Worm (Caenorhabditis elegans) whole organism, early embryonic: ENCODE results near the gene cest-17.

ENCODE experiments used
- B0310.2 ChIP-seq: sonication (generic microtip); optimal IDR thresholded peaks from 2 replicates; lab custom pipeline; 2016; ENCODE audit warnings: mild to moderate bottlenecking, missing genetic modification characterization, missing compliant biosample characterization
- F13C5.2 ChIP-seq: sonication (generic microtip); optimal IDR thresholded peaks from 2 replicates; lab custom pipeline; 2017; ENCODE audit warnings: mild to moderate bottlenecking, missing genetic modification characterization, inconsistent platforms, missing compliant biosample characterization
- aly-1 ChIP-seq: sonication (generic microtip); optimal IDR thresholded peaks from 2 replicates; lab custom pipeline; 2016; ENCODE audit warnings: missing genetic modification characterization, missing compliant biosample characterization
- ama-1 ChIP-seq: fragments of 150-350 bp; optimal IDR thresholded peaks from 2 replicates; lab custom pipeline; 2014
- ceh-13 ChIP-seq: fragments of 200-800 bp; sonication (Bioruptor generic); optimal IDR thresholded peaks from 2 replicates; lab custom pipeline; 2018; ENCODE audit warnings: mild to moderate bottlenecking, missing genetic modification characterization, missing compliant biosample characterization
- ceh-36 ChIP-seq: sonication (generic microtip); optimal IDR thresholded peaks from 2 replicates; lab custom pipeline; 2016; ENCODE audit warnings: missing genetic modification characterization, inconsistent platforms, missing compliant biosample characterization
- ets-7 ChIP-seq: sonication (generic microtip); optimal IDR thresholded peaks from 2 replicates; lab custom pipeline; 2016; ENCODE audit warnings: missing genotype, missing genetic modification characterization, missing compliant biosample characterization
- flt-1 ChIP-seq: fragments of 200-800 bp; sonication (Bioruptor generic); IDR thresholded peaks from 2 replicates; pipeline ENCODE4 v1.3.6; 2022; ENCODE audit warnings: missing genetic modification characterization, missing compliant biosample characterization
- hmbx-1 ChIP-seq: sonication (generic microtip); optimal IDR thresholded peaks from 2 replicates; lab custom pipeline; 2016; ENCODE audit warnings: mild to moderate bottlenecking, missing genetic modification characterization, missing compliant biosample characterization
- hmg-4 ChIP-seq: fragments of 200-800 bp; sonication (Bioruptor generic); optimal IDR thresholded peaks from 2 replicates; lab custom pipeline; 2018; ENCODE audit warnings: mild to moderate bottlenecking, missing genetic modification characterization, missing compliant biosample characterization
- hnd-1 ChIP-seq: sonication (generic microtip); optimal IDR thresholded peaks from 2 replicates; lab custom pipeline; 2016; ENCODE audit warnings: missing genetic modification characterization, missing compliant biosample characterization
- pes-1 ChIP-seq: fragments of 200-800 bp; sonication (Bioruptor generic); IDR thresholded peaks from 2 replicates; pipeline ENCODE4 v1.3.6; 2022; ENCODE audit warnings: missing genetic modification reagents, missing genetic modification characterization, missing compliant biosample characterization
- scrt-1 ChIP-seq: fragments of 200-800 bp; sonication (Bioruptor generic); IDR thresholded peaks from 2 replicates; pipeline ENCODE4 v1.3.6; 2022; ENCODE audit warnings: missing genetic modification characterization, missing compliant biosample characterization
- sea-1 ChIP-seq: fragments of 200-800 bp; sonication (Bioruptor generic); conservative IDR thresholded peaks from 2 replicates; pipeline ENCODE4 v1.3.6; 2022; ENCODE audit warnings: missing genetic modification characterization, missing compliant biosample characterization
- tbx-11 ChIP-seq: fragments of 200-800 bp; sonication (Bioruptor generic); IDR thresholded peaks from 2 replicates; pipeline ENCODE4 v1.3.6; 2022; ENCODE audit warnings: missing genetic modification characterization, missing compliant biosample characterization
- tbx-37 ChIP-seq: fragments of 200-800 bp; sonication (Bioruptor generic); conservative IDR thresholded peaks from 2 replicates; pipeline ENCODE4 v1.3.6; 2022; ENCODE audit warnings: missing genetic modification reagents, missing genetic modification characterization, missing compliant biosample characterization
- tra-4 ChIP-seq: sonication (generic microtip); optimal IDR thresholded peaks from 2 replicates; lab custom pipeline; 2017; ENCODE audit warnings: missing genetic modification characterization, missing compliant biosample characterization

The cest-17 gene

DNA sequence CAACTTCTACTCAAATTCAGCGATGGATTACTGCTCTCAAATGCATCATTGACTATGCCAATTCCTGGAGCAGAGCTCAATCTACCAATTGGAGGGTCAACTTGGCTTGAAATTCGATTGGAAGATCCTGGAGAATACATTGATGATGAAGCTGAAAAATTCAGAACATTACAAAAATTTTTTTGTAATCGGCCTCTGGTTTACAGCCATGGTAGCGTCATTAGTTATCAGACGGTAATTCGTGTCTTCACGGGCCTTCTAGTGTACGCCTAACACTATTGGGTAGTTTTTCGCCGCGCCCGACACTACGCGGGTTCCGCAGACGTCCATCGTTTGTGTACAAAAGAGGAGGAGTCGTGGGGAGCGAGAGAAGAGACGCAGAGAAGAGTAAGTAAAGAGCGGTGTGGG is 25.6 kb downstream of the cest-17 start:
- peak; percentile 57 for TF ChIP-seq F13C5.2
- peak; percentile 73 for TF ChIP-seq ama-1 (lab: Kevin White, UChicago)
- no peak for TF ChIP-seq sea-1 (GFP tag; lab: Robert Waterston, UW)
- TF ChIP-seq hmg-4 (GFP tag; lab: Kevin White, UChicago), result peak; percentile 23
- no peak for TF ChIP-seq scrt-1 (GFP tag; lab: Robert Waterston, UW)
- peak; percentile 30; the same call in 1 of the 2 replicates for TF ChIP-seq tbx-11 (GFP tag; lab: Robert Waterston, UW)
- TF ChIP-seq aly-1 (tag; lab: Kevin White, UChicago), result peak; percentile 8

DNA sequence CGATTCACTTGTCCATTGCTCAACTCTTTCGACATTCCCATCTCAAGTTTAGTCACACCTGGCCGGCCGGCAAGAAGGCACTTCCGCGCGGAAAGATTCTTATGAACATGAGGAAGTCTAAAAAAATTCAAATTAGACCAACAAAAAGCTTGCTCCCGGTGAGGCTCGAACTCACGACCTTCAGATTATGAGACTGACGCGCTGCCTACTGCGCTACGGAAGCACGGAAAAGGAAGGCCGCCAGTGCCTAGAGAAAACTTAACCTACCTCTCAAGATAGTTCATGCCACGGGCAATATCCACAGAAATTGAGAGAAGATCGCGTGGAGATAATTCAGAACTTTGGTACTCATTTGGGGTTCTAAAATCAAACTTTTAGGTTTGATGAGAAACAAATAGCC is 26.9 kb downstream of the cest-17 start:
- no peak for TF ChIP-seq pes-1 (GFP tag; lab: Robert Waterston, UW)
- TF ChIP-seq hmg-4 (GFP tag; lab: Kevin White, UChicago), result peak; percentile 19
- no peak for TF ChIP-seq hmbx-1 (tag; lab: Kevin White, UChicago)
- 0 out of 2 replicates have a peak, but pooled peaks have one; percentile 44 for TF ChIP-seq flt-1 (GFP tag; lab: Robert Waterston, UW)
- no peak for TF ChIP-seq aly-1 (tag; lab: Kevin White, UChicago)
- peak; percentile 60; the same call in 1 of the 2 replicates for TF ChIP-seq scrt-1 (GFP tag; lab: Robert Waterston, UW)
- 0 out of 2 replicates have a peak, but pooled peaks have one; percentile 22 for TF ChIP-seq tbx-37 (GFP tag; lab: Robert Waterston, UW)
- no peak for TF ChIP-seq hnd-1 (tag; lab: Kevin White, UChicago)

DNA sequence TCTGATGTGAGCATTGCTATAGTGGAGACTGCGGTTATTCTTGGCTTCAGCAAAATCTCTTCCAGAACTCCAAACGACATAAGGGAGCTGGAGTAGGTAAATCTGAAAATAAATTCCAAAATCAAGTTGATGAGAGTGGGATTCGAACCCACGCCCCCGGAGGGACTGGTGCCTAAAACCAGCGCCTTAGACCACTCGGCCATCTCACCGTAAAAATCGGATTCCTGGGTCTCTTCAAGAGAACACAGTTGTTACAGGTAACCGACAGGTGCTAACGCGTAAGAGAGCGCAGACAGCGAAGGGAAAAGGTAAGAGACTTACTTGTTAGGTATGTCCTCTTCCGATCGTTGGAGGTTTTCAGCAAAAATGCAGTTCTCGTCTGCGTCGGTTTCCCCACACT is 32.2 kb downstream of the cest-17 start:
- TF ChIP-seq scrt-1 (GFP tag; lab: Robert Waterston, UW) (peak; percentile 63; the same call in 1 of the 2 replicates), ceh-36 (tag; lab: Kevin White, UChicago) (no peak), ceh-13 (GFP tag; lab: Kevin White, UChicago) (peak; percentile 22), ama-1 (lab: Kevin White, UChicago) (no peak), tbx-11 (GFP tag; lab: Robert Waterston, UW) (0 out of 2 replicates have a peak, but pooled peaks have one; percentile 48), tra-4 (tag; lab: Kevin White, UChicago) (peak; percentile 27), aly-1 (tag; lab: Kevin White, UChicago) (peak; percentile 30), sea-1 (GFP tag; lab: Robert Waterston, UW) (peak; percentile 68; the same call in 1 of the 2 replicates), hnd-1 (tag; lab: Kevin White, UChicago) (peak; percentile 3), hmg-4 (GFP tag; lab: Kevin White, UChicago) (no peak)

DNA sequence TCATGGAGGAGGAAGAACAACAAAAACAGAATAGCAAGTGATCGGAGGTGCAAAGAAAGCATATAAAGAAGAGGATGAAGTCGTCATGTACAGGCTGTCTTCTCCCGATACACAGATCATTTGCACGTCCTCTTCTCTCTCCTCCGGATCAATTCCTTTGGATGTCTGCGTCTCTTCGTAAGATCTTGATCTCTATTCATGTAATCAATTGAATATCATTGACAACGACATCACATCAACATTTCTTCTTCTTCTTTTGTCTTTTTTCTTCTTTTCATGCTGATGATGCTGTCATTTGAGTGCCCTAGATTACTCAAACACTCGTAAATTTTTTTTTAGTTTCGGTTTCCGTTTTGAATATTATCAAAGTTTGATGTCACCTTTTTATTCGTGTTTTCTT is 35.2 kb downstream of the cest-17 start, which contains the start of gene rol-3:
TSS of gene rol-3 (minus strand) at position 120 of the 400 bp plus-strand sequence.
- no peak for TF ChIP-seq tbx-11 (GFP tag; lab: Robert Waterston, UW)
- TF ChIP-seq B0310.2 (tag; lab: Kevin White, UChicago), result no peak
- TF ChIP-seq ceh-36 (tag; lab: Kevin White, UChicago), result no peak
- no peak for TF ChIP-seq tra-4 (tag; lab: Kevin White, UChicago)
- TF ChIP-seq hmbx-1 (tag; lab: Kevin White, UChicago), result no peak
- no peak for TF ChIP-seq sea-1 (GFP tag; lab: Robert Waterston, UW)
- TF ChIP-seq pes-1 (GFP tag; lab: Robert Waterston, UW), result no peak
- TF ChIP-seq ets-7 (tag; lab: Kevin White, UChicago), result no peak
- no peak for TF ChIP-seq hmg-4 (GFP tag; lab: Kevin White, UChicago)
- TF ChIP-seq hnd-1 (tag; lab: Kevin White, UChicago), result no peak
- no peak for TF ChIP-seq ceh-13 (GFP tag; lab: Kevin White, UChicago)
- no peak for TF ChIP-seq F13C5.2
- no peak for TF ChIP-seq scrt-1 (GFP tag; lab: Robert Waterston, UW)
- no peak for TF ChIP-seq flt-1 (GFP tag; lab: Robert Waterston, UW)

DNA sequence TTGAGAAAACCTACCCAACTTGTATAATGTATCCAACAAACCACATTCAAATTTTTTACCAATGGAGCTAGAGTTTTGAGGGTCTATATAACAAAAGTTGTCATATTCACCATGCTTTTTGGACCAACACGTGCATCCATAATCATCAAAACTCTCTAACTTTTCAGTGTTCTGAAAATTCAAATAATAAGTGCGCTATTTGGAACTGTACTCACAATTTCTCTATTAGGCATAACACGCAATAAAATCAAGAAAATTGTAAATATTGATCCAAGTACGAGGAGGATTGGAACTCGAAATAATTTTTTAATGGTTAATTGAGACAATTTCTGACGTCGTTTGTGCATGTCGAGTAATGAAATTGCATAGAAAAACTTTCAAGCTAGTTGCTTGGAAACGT is 36.8 kb downstream of the cest-17 start, which contains the start of gene C16D9.3:
TSS of gene C16D9.3 (minus strand) at position 101 of the 400 bp plus-strand sequence.
- TF ChIP-seq F13C5.2 (no peak), hnd-1 (tag; lab: Kevin White, UChicago) (no peak), ceh-36 (tag; lab: Kevin White, UChicago) (no peak), tra-4 (tag; lab: Kevin White, UChicago) (no peak), tbx-37 (GFP tag; lab: Robert Waterston, UW) (no peak), tbx-11 (GFP tag; lab: Robert Waterston, UW) (no peak), aly-1 (tag; lab: Kevin White, UChicago) (no peak), ets-7 (tag; lab: Kevin White, UChicago) (no peak), ceh-13 (GFP tag; lab: Kevin White, UChicago) (no peak)

DNA sequence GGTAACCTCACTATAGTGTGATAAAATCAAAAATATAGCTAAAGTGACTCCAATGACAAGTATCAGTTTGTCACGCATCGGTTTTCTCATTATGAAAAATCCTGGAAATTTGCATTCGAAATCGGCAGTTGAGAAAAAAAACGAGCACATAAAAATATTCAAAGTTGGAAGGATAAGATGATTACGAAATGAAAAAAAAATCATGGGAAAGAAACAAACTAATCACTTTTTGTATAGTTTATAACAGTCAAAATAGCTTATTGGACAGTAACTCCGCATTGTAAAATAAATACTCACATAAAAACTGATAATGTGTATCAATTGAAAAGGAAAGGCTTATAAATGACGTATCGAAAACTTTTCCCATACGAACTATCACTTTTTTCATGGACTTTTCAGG is 39.7 kb downstream of the cest-17 start, which contains the start of gene C16D9.4:
TSS of gene C16D9.4 (minus strand) at position 101 of the 400 bp plus-strand sequence.
- TF ChIP-seq aly-1 (tag; lab: Kevin White, UChicago) (no peak), hmbx-1 (tag; lab: Kevin White, UChicago) (no peak), sea-1 (GFP tag; lab: Robert Waterston, UW) (no peak), flt-1 (GFP tag; lab: Robert Waterston, UW) (no peak), tbx-11 (GFP tag; lab: Robert Waterston, UW) (no peak), hmg-4 (GFP tag; lab: Kevin White, UChicago) (no peak), scrt-1 (GFP tag; lab: Robert Waterston, UW) (no peak), ets-7 (tag; lab: Kevin White, UChicago) (no peak), ama-1 (lab: Kevin White, UChicago) (no peak), hnd-1 (tag; lab: Kevin White, UChicago) (no peak), pes-1 (GFP tag; lab: Robert Waterston, UW) (no peak), tbx-37 (GFP tag; lab: Robert Waterston, UW) (no peak), ceh-36 (tag; lab: Kevin White, UChicago) (no peak), F13C5.2 (no peak), B0310.2 (tag; lab: Kevin White, UChicago) (no peak), ceh-13 (GFP tag; lab: Kevin White, UChicago) (no peak), tra-4 (tag; lab: Kevin White, UChicago) (no peak)

DNA sequence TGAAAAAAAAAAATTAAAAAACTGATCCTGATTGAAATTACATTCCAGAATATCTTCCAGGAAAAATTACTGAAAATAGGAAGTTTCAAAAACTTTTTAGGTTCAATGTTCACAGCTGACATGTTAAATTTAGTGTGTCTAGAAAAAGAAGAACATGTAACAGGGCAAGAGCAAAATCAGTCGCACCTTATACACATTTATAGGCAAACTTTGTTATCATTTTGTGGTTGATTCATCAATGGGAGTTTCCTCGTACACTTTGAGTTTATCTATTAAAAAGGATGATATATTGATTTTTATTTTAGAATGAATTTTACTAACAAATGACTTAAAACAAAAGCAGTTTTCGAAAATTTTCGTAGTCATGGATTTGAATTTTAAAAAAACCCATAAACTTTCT is 40.1 kb downstream of the cest-17 start:
- TF ChIP-seq tra-4 (tag; lab: Kevin White, UChicago) (no peak), tbx-11 (GFP tag; lab: Robert Waterston, UW) (no peak), sea-1 (GFP tag; lab: Robert Waterston, UW) (no peak), pes-1 (GFP tag; lab: Robert Waterston, UW) (no peak), ets-7 (tag; lab: Kevin White, UChicago) (no peak), F13C5.2 (no peak), tbx-37 (GFP tag; lab: Robert Waterston, UW) (no peak), hmbx-1 (tag; lab: Kevin White, UChicago) (no peak), ama-1 (lab: Kevin White, UChicago) (no peak)
